Worm (Caenorhabditis elegans): ENCODE data around the gene itsn-1.

DNA sequence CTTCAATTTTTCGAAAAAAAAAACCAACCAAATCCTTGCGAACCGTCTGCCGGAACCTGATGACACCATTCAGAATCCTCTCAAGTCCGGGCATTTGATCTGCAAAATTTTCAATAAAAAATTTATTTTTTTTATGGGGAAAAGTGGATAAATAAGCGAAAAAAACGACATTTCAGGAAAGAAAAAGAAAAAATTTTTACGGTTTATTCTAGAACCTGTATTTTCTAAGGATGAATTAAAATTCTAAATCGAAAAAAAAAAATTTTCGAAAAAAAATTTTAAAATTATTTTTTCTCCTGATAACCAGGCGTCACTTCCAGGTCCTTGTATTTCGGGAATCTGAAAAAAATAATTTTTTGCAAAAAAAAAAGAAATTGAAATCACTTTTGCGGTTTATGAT is 19.3 kb upstream of the itsn-1 start, which contains the start of gene bca-2:
- TF ChIP-seq dpl-1 (GFP tag; optimal IDR thresholded peaks at IDR 0.05) (no peak), ceh-27 (GFP tag; optimal IDR thresholded peaks at IDR 0.05) (no peak), mcd-1 (GFP tag; IDR thresholded peaks at IDR 0.05) (no peak), snpc-4 (GFP tag; optimal IDR thresholded peaks at IDR 0.05) (no peak), snpc-4 (tag; optimal IDR thresholded peaks at IDR 0.05) (no peak), pha-4 (tag; optimal IDR thresholded peaks at IDR 0.05) (no peak), ets-4 (GFP tag; optimal IDR thresholded peaks at IDR 0.05) (no peak), let-526 (GFP tag; IDR thresholded peaks at IDR 0.05) (no peak)
